Fruit fly (Drosophila melanogaster) whole organism, wandering third instar larva: ENCODE measurements around the gene Pex2.

ENCODE experiments used
- Abd-B ChIP-seq: fragments of >200 bp; optimal IDR thresholded peaks from 2 replicates; lab custom pipeline; 2017; ENCODE audit warnings: missing biosample characterization, missing genetic modification characterization
- psq ChIP-seq: fragments of 200-800 bp; sonication (Bioruptor generic); optimal IDR thresholded peaks from 3 replicates; lab custom pipeline; 2017; ENCODE audit warnings: missing biosample characterization, mild to moderate bottlenecking, missing genetic modification characterization, moderate library complexity

dm6 chr3L:8374107-8374506 lies 35.3 kb downstream of the Pex2 start:
- TF ChIP-seq Abd-B (no peak), psq (GFP tag; lab: Kevin White, UChicago) (no peak)
